Worm (Caenorhabditis elegans) whole organism, L4 larva: ENCODE data around the gene glr-8.

Experiments
- D1046.2 ChIP-seq: fragments of 200-800 bp; sonication (Bioruptor generic); IDR thresholded peaks from 2 replicates; pipeline ENCODE4 v1.3.6; 2022; ENCODE audit warnings: missing genetic modification characterization, missing compliant biosample characterization
- F10B5.3 ChIP-seq: sonication (generic microtip); optimal IDR thresholded peaks from 2 replicates; lab custom pipeline; 2016; ENCODE audit warnings: mild to moderate bottlenecking, missing genetic modification characterization, missing compliant biosample characterization
- Y48G9A.11 ChIP-seq: fragments of 200-800 bp; sonication (Bioruptor generic); IDR thresholded peaks from 2 replicates; pipeline ENCODE4 v1.3.6; 2022; ENCODE audit warnings: missing genetic modification reagents, missing genetic modification characterization, missing compliant biosample characterization
- Y5F2A.4 ChIP-seq: fragments of 200-800 bp; sonication (Bioruptor generic); optimal IDR thresholded peaks from 2 replicates; lab custom pipeline; 2018; ENCODE audit warnings: mild to moderate bottlenecking, missing genetic modification characterization, missing compliant biosample characterization
- aha-1 ChIP-seq: fragments of 150-350 bp; peaks from one replicate; lab custom pipeline; 2014; ENCODE audit warnings: missing biosample characterization, missing genetic modification characterization
- aly-2 ChIP-seq: sonication (generic microtip); optimal IDR thresholded peaks from 2 replicates; lab custom pipeline; 2018; ENCODE audit warnings: missing biosample characterization, missing genetic modification characterization
- attf-4 ChIP-seq: sonication (generic microtip); optimal IDR thresholded peaks from 3 replicates; lab custom pipeline; 2017; ENCODE audit warnings: missing biosample characterization, missing genetic modification characterization
- ceh-20 ChIP-seq: fragments of 200-800 bp; sonication (Bioruptor generic); IDR thresholded peaks from 2 replicates; pipeline ENCODE4 v1.3.6; 2022; ENCODE audit warnings: missing genetic modification reagents, missing genetic modification characterization, missing compliant biosample characterization
- ceh-62 ChIP-seq: sonication (generic microtip); optimal IDR thresholded peaks from 2 replicates; lab custom pipeline; 2017; ENCODE audit warnings: missing biosample characterization, missing genetic modification characterization
- ceh-82 ChIP-seq: sonication (generic microtip); optimal IDR thresholded peaks from 2 replicates; lab custom pipeline; 2017; ENCODE audit warnings: missing biosample characterization, missing genetic modification characterization
- ces-1 ChIP-seq: fragments of 150-350 bp; sonication (generic microtip); optimal IDR thresholded peaks from 4 replicates; lab custom pipeline; 2014; ENCODE audit warnings: missing biosample characterization, missing genetic modification reagents, missing genetic modification characterization
- cey-2 ChIP-seq: sonication (generic microtip); optimal IDR thresholded peaks from 3 replicates; lab custom pipeline; 2017; ENCODE audit warnings: missing genetic modification characterization, mild to moderate bottlenecking, missing compliant biosample characterization, antibody characterized with exemption, borderline replicate concordance; ENCODE audit not compliant: insufficient read depth
- ctbp-1 ChIP-seq: fragments of 200-800 bp; sonication (Bioruptor generic); IDR thresholded peaks from 2 replicates; pipeline ENCODE4 v1.3.6; 2022; ENCODE audit warnings: missing genetic modification reagents, missing genetic modification characterization, missing compliant biosample characterization
- daf-16 ChIP-seq, 3 experiments: sonication (generic microtip); optimal IDR thresholded peaks; 2 replicates each; lab custom pipeline; 2016 to 2017; ENCODE audit warnings: missing genetic modification characterization in 3 of 3, missing genetic modification reagents in 3 of 3, mild to moderate bottlenecking in 2 of 3, missing compliant biosample characterization in 2 of 3, missing biosample characterization in 1 of 3, moderate library complexity in 1 of 3
- daf-8 ChIP-seq: fragments of 200-800 bp; sonication (Bioruptor generic); IDR thresholded peaks from 2 replicates; pipeline ENCODE4 v1.3.6; 2022; ENCODE audit warnings: missing genetic modification characterization, missing compliant biosample characterization
- dmd-8 ChIP-seq: fragments of 200-800 bp; sonication (Bioruptor generic); IDR thresholded peaks from 2 replicates; pipeline ENCODE4 v1.3.6; 2022; ENCODE audit warnings: missing genetic modification characterization, missing compliant biosample characterization
- dmd-9 ChIP-seq: fragments of 200-800 bp; sonication (Bioruptor generic); IDR thresholded peaks from 2 replicates; pipeline ENCODE4 v1.3.6; 2022; ENCODE audit warnings: missing genetic modification reagents, missing genetic modification characterization, missing compliant biosample characterization
- egl-43 ChIP-seq: fragments of 200-800 bp; sonication (Bioruptor generic); IDR thresholded peaks from 2 replicates; pipeline ENCODE4 v1.3.6; 2022; ENCODE audit warnings: missing genetic modification reagents, missing genetic modification characterization, missing compliant biosample characterization
- fkh-10 ChIP-seq: fragments of 150-350 bp; optimal IDR thresholded peaks from 2 replicates; lab custom pipeline; 2014; ENCODE audit warnings: missing biosample characterization, missing genetic modification reagents, missing genetic modification characterization
- hif-1 ChIP-seq, 2 experiments: sonication (generic microtip); optimal IDR thresholded peaks; 2 replicates each; lab custom pipeline; 2016 to 2017; ENCODE audit warnings: missing compliant biosample characterization in 2 of 2, missing genetic modification characterization in 2 of 2, missing genetic modification reagents in 2 of 2, missing genotype in 2 of 2, mild to moderate bottlenecking in 1 of 2
- hlh-30 ChIP-seq: sonication (generic microtip); optimal IDR thresholded peaks from 2 replicates; lab custom pipeline; 2017; ENCODE audit warnings: antibody characterized with exemption, mild to moderate bottlenecking, missing genetic modification characterization, missing compliant biosample characterization; ENCODE audit not compliant: insufficient read depth
- hmg-1.1 ChIP-seq: fragments of 200-800 bp; sonication (Bioruptor generic); IDR thresholded peaks from 2 replicates; pipeline ENCODE4 v1.3.6; 2022; ENCODE audit warnings: missing genetic modification reagents, missing genetic modification characterization, missing compliant biosample characterization
- lin-38 ChIP-seq: fragments of 200-800 bp; sonication (Bioruptor generic); IDR thresholded peaks from 2 replicates; pipeline ENCODE4 v1.3.6; 2022; ENCODE audit warnings: missing genetic modification reagents, missing genetic modification characterization, missing compliant biosample characterization
- lin-39 ChIP-seq: fragments of 150-350 bp; optimal IDR thresholded peaks from 2 replicates; lab custom pipeline; 2014; ENCODE audit warnings: missing biosample characterization, missing genetic modification reagents, missing genetic modification characterization
- lsy-2 ChIP-seq, 2 experiments: fragments of 150-350 bp in 1 of 2; sonication (generic microtip) in 1 of 2; optimal IDR thresholded peaks; 2 replicates each; lab custom pipeline; 2014 to 2017; ENCODE audit warnings: missing biosample characterization in 2 of 2, missing genetic modification characterization in 2 of 2
- madf-5 ChIP-seq, 2 experiments: fragments of 200-800 bp; sonication (Bioruptor generic); IDR thresholded peaks; 2 replicates each; pipeline ENCODE4 v1.3.6; 2022; ENCODE audit warnings: missing compliant biosample characterization in 2 of 2, missing genetic modification characterization in 2 of 2
- madf-9 ChIP-seq: fragments of 200-800 bp; sonication (Bioruptor generic); conservative IDR thresholded peaks from 2 replicates; pipeline ENCODE4 v1.3.6; 2022; ENCODE audit warnings: missing genetic modification reagents, missing genetic modification characterization, missing compliant biosample characterization
- mdl-1 ChIP-seq, 2 experiments: fragments of 150-350 bp in 1 of 2; sonication (generic microtip) in 1 of 2; optimal IDR thresholded peaks; 2 replicates each; lab custom pipeline; 2014 to 2017; ENCODE audit warnings: missing biosample characterization in 2 of 2, missing genetic modification characterization in 2 of 2
- mep-1 ChIP-seq: fragments of 150-350 bp; sonication (generic microtip); optimal IDR thresholded peaks from 3 replicates; lab custom pipeline; 2014; ENCODE audit warnings: missing biosample characterization, missing genetic modification characterization
- mes-2 ChIP-seq: sonication (generic microtip); optimal IDR thresholded peaks from 2 replicates; lab custom pipeline; 2016; ENCODE audit warnings: missing genotype, mild to moderate bottlenecking, missing genetic modification characterization, missing compliant biosample characterization; ENCODE audit not compliant: poor library complexity, severe bottlenecking
- mxl-3 ChIP-seq: fragments of 200-800 bp; sonication (Bioruptor generic); optimal IDR thresholded peaks from 2 replicates; lab custom pipeline; 2018; ENCODE audit warnings: mild to moderate bottlenecking, missing genetic modification characterization, missing compliant biosample characterization
- nhr-111 ChIP-seq: fragments of 200-800 bp; sonication (Bioruptor generic); optimal IDR thresholded peaks from 2 replicates; lab custom pipeline; 2018; ENCODE audit warnings: mild to moderate bottlenecking, missing genetic modification characterization, missing compliant biosample characterization
- nhr-237 ChIP-seq: sonication (generic microtip); optimal IDR thresholded peaks from 2 replicates; lab custom pipeline; 2017; ENCODE audit warnings: missing biosample characterization, missing genetic modification characterization
- nhr-28 ChIP-seq: fragments of 150-350 bp; optimal IDR thresholded peaks from 2 replicates; lab custom pipeline; 2014; ENCODE audit warnings: missing biosample characterization, missing genetic modification characterization
- nhr-48 ChIP-seq: sonication (generic microtip); optimal IDR thresholded peaks from 2 replicates; lab custom pipeline; 2016; ENCODE audit warnings: mild to moderate bottlenecking, missing genetic modification characterization, missing compliant biosample characterization
- nhr-76 ChIP-seq: fragments of 150-350 bp; optimal IDR thresholded peaks from 2 replicates; lab custom pipeline; 2014; ENCODE audit warnings: missing biosample characterization, missing genetic modification characterization
- php-3 ChIP-seq: fragments of 200-800 bp; sonication (Bioruptor generic); IDR thresholded peaks from 2 replicates; pipeline ENCODE4 v1.3.6; 2022; ENCODE audit warnings: missing genetic modification reagents, missing genetic modification characterization, missing compliant biosample characterization
- pqm-1 ChIP-seq: sonication (generic microtip); optimal IDR thresholded peaks from 2 replicates; lab custom pipeline; 2017; ENCODE audit warnings: missing biosample characterization, missing genetic modification characterization
- saeg-2 ChIP-seq: fragments of 200-800 bp; sonication (Bioruptor generic); IDR thresholded peaks from 2 replicates; pipeline ENCODE4 v1.3.6; 2022; ENCODE audit warnings: missing genetic modification reagents, missing genetic modification characterization, missing compliant biosample characterization
- snpc-4 ChIP-seq: fragments of 150-350 bp; optimal IDR thresholded peaks from 2 replicates; lab custom pipeline; 2014; ENCODE audit warnings: missing biosample characterization, missing genetic modification characterization
- tag-97 ChIP-seq: fragments of 200-800 bp; sonication (Bioruptor generic); IDR thresholded peaks from 2 replicates; pipeline ENCODE4 v1.3.6; 2022; ENCODE audit warnings: missing genetic modification characterization, missing compliant biosample characterization
- tra-1 ChIP-seq: fragments of 200-800 bp; sonication (Bioruptor generic); IDR thresholded peaks from 2 replicates; pipeline ENCODE4 v1.3.6; 2022; ENCODE audit warnings: missing genetic modification reagents, missing genetic modification characterization, missing compliant biosample characterization
- unc-39 ChIP-seq: sonication (generic microtip); optimal IDR thresholded peaks from 2 replicates; lab custom pipeline; 2017; ENCODE audit warnings: missing biosample characterization, missing genetic modification characterization
- unc-62 ChIP-seq, 3 experiments: fragments of 150-350 bp in 1 of 3; sonication (generic microtip); optimal IDR thresholded peaks in 2 of 3; peaks in 1 of 3; 1 replicate in 1 of 3; 2 replicates in 2 of 3; lab custom pipeline; 2014 to 2017; ENCODE audit warnings: missing biosample characterization in 3 of 3, missing genetic modification characterization in 3 of 3, missing genetic modification reagents in 3 of 3, missing genotype in 1 of 3
- zag-1 ChIP-seq: fragments of 150-350 bp; optimal IDR thresholded peaks from 2 replicates; lab custom pipeline; 2014; ENCODE audit warnings: missing biosample characterization, missing genetic modification characterization
- zfp-2 ChIP-seq: sonication (generic microtip); optimal IDR thresholded peaks from 2 replicates; lab custom pipeline; 2016; ENCODE audit warnings: mild to moderate bottlenecking, missing genetic modification characterization, missing compliant biosample characterization
- zfp-3 ChIP-seq: fragments of 200-800 bp; sonication (Bioruptor generic); conservative IDR thresholded peaks from 2 replicates; pipeline ENCODE4 v1.3.6; 2022; ENCODE audit warnings: missing genetic modification reagents, missing genetic modification characterization, missing compliant biosample characterization
- ztf-7 ChIP-seq: fragments of 150-350 bp; optimal IDR thresholded peaks from 2 replicates; lab custom pipeline; 2014; ENCODE audit warnings: missing biosample characterization, missing genetic modification characterization

The glr-8 gene

DNA sequence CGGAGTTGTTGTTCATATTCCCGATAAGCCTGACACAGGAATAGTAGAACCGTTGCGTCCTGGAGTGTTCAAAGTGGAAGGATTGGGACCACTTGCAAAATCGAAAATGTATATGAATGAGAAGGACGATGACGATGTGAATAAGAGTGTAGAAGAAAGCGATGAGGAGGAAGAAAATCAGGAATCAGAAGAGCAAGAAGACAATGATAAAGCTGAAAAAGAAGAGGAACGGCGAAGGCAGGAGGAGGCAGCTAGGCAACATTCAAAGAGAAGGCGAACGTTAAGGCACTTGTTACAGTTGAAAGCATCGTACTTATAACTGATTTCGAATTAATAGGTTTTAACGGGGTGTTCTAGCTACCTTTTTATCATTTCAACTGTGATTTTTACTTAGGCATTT lies 37.9 kb downstream of the glr-8 start:
- peak in 1 of 2 experiments; percentile 98 for TF ChIP-seq unc-62 (GFP tag; optimal IDR thresholded peaks at IDR 0.05 in 1 of 2; lab: Kevin White, UChicago)
- no peak for TF ChIP-seq unc-62 (tag; optimal IDR thresholded peaks at IDR 0.05; lab: Kevin White, UChicago)
- no peak for TF ChIP-seq tag-97 (GFP tag; lab: Robert Waterston, UW)
- TF ChIP-seq hif-1 (tag; optimal IDR thresholded peaks at IDR 0.05; lab: Kevin White, UChicago) = no peak
- TF ChIP-seq nhr-237 = no peak
- TF ChIP-seq, all 104 proteins: peak for 1

DNA sequence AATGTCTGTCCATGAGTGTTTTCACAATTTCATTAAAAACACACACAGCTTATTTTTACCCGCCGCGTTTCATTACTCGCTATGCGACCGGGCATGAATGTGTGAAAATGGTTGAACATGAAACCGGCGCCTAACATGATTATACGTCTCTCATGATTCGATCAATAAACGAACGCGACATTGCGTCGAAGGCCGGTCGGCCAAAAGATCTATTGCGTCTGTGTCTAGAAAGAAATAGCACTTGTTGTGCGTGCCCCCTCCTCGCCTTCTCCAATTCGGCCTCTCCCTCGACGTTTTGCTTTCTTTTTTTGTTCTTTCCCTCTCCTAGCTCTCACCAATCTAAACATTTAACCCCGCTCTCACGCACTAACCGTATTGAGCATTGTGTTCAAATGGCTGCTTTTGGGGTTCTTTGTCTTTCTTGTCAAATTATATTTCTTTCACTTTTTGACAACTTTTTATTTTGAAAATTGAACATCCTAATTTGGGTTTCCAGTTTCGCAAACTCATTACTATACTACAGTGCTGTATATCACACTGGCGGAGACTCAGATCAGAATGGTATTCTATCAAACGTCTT lies 45.4 kb downstream of the glr-8 start:
- TF ChIP-seq pqm-1 = no peak
- no peak for TF ChIP-seq Y5F2A.4 (GFP tag; lab: Kevin White, UChicago)
- no peak for TF ChIP-seq cey-2 (tag; lab: Kevin White, UChicago)
- TF ChIP-seq tra-1 (GFP tag; lab: Robert Waterston, UW) = no peak
- no peak for TF ChIP-seq daf-16 (GFP tag; optimal IDR thresholded peaks at IDR 0.05; lab: Kevin White, UChicago)
- TF ChIP-seq daf-16 (tag; optimal IDR thresholded peaks at IDR 0.05; lab: Kevin White, UChicago) = peak; percentile 34
- TF ChIP-seq zag-1 (tag; lab: Kevin White, UChicago) = no peak
- TF ChIP-seq ceh-20 (GFP tag; lab: Robert Waterston, UW) = no peak
- no peak for TF ChIP-seq zfp-3 (GFP tag; lab: Robert Waterston, UW)
- no peak for TF ChIP-seq lin-39 (tag; lab: Kevin White, UChicago)
- peak; percentile 14 for TF ChIP-seq mxl-3 (GFP tag; lab: Kevin White, UChicago)
- TF ChIP-seq egl-43 (GFP tag; lab: Robert Waterston, UW) = no peak
- no peak for TF ChIP-seq nhr-237
- TF ChIP-seq dmd-8 (GFP tag; lab: Robert Waterston, UW) = no peak
- peak; percentile 51 for TF ChIP-seq aha-1 (tag; lab: Kevin White, UChicago)
- TF ChIP-seq madf-5 (GFP tag; IDR thresholded peaks at IDR 0.05; lab: Robert Waterston, UW) = no peak
- TF ChIP-seq hlh-30 (tag; lab: Kevin White, UChicago) = peak; percentile 33
- no peak for TF ChIP-seq ceh-82
- no peak for TF ChIP-seq unc-39 (tag; lab: Kevin White, UChicago)
- TF ChIP-seq nhr-48 (tag; lab: Kevin White, UChicago) = no peak
- TF ChIP-seq hmg-1.1 = peak; percentile 37; the same call in 1 of the 2 replicates
- TF ChIP-seq lsy-2 (tag; optimal IDR thresholded peaks at IDR 0.05; lab: Kevin White, UChicago) = no peak
- TF ChIP-seq mdl-1 (tag; optimal IDR thresholded peaks at IDR 0.05; lab: Kevin White, UChicago) = no peak
- no peak for TF ChIP-seq aly-2 (tag; lab: Kevin White, UChicago)
- TF ChIP-seq dmd-9 (GFP tag; lab: Robert Waterston, UW) = no peak
- no peak for TF ChIP-seq F10B5.3 (tag; lab: Kevin White, UChicago)
- no peak for TF ChIP-seq mes-2 (tag; lab: Kevin White, UChicago)
- no peak for TF ChIP-seq snpc-4
- no peak for TF ChIP-seq zfp-2 (tag; lab: Kevin White, UChicago)
- no peak for TF ChIP-seq nhr-111 (GFP tag; lab: Kevin White, UChicago)
- TF ChIP-seq ces-1 (GFP tag; lab: Kevin White, UChicago) = no peak
- no peak for TF ChIP-seq ceh-62 (tag; lab: Kevin White, UChicago)
- TF ChIP-seq ztf-7 (tag; lab: Kevin White, UChicago) = no peak
- TF ChIP-seq Y48G9A.11 (GFP tag; lab: Robert Waterston, UW) = no peak
- TF ChIP-seq ctbp-1 (GFP tag; lab: Robert Waterston, UW) = no peak
- no peak for TF ChIP-seq nhr-28 (tag; lab: Kevin White, UChicago)
- TF ChIP-seq mep-1 = peak; percentile 20
- no peak for TF ChIP-seq php-3 (GFP tag; lab: Robert Waterston, UW)
- no peak for TF ChIP-seq hif-1 (tag; optimal IDR thresholded peaks at IDR 0.05; lab: Kevin White, UChicago)
- no peak for TF ChIP-seq D1046.2 (GFP tag; lab: Robert Waterston, UW)
- no peak for TF ChIP-seq lin-38
- TF ChIP-seq saeg-2 (GFP tag; lab: Robert Waterston, UW) = no peak
- TF ChIP-seq nhr-76 (tag; lab: Kevin White, UChicago) = no peak
- no peak for TF ChIP-seq madf-9
- no peak for TF ChIP-seq fkh-10 (GFP tag; lab: Kevin White, UChicago)
- TF ChIP-seq attf-4 (tag; lab: Kevin White, UChicago) = no peak
- TF ChIP-seq daf-8 (GFP tag; lab: Robert Waterston, UW) = no peak
